Fruit fly (Drosophila melanogaster) whole organism, prepupa: Measurements from ENCODE around the gene Rrp45.
A peak's percentile ranks its signal among the peaks of the same experiment; 100 is the strongest.

Experiments used
- Blimp-1 ChIP-seq: fragments of 200-800 bp; sonication (Bioruptor generic); optimal IDR thresholded peaks from 3 replicates; lab custom pipeline; 2017; ENCODE audit warnings: missing biosample characterization, missing genetic modification characterization, mild to moderate bottlenecking, moderate library complexity, missing genetic modification reagents
- CG10631 ChIP-seq: fragments of 200-800 bp; sonication (Bioruptor generic); optimal IDR thresholded peaks from 2 replicates; lab custom pipeline; 2016; ENCODE audit warnings: missing biosample characterization, missing genetic modification characterization
- CG10669 ChIP-seq: fragments of 200-800 bp; sonication (Bioruptor generic); optimal IDR thresholded peaks from 3 replicates; lab custom pipeline; 2018; ENCODE audit warnings: missing biosample characterization, mild to moderate bottlenecking, missing genetic modification characterization, moderate library complexity
- CG11902 ChIP-seq: fragments of 200-800 bp; sonication (Bioruptor generic); optimal IDR thresholded peaks from 3 replicates; lab custom pipeline; 2016; ENCODE audit warnings: missing biosample characterization, missing genetic modification characterization
- CG15336 ChIP-seq: fragments of 200-800 bp; sonication (Bioruptor generic); IDR thresholded peaks from 2 replicates; pipeline ENCODE4 v1.3.6; 2022; ENCODE audit warnings: missing biosample characterization, missing genetic modification characterization
- CG1621 ChIP-seq: fragments of 200-800 bp; sonication (Bioruptor generic); optimal IDR thresholded peaks from 3 replicates; lab custom pipeline; 2018; ENCODE audit warnings: missing biosample characterization, mild to moderate bottlenecking, missing genetic modification characterization
- CG16779 ChIP-seq: fragments of 200-800 bp; sonication (Bioruptor generic); optimal IDR thresholded peaks from 3 replicates; lab custom pipeline; 2017; ENCODE audit warnings: missing biosample characterization, mild to moderate bottlenecking, missing genetic modification characterization
- CG3032 ChIP-seq: fragments of 200-800 bp; optimal IDR thresholded peaks from 2 replicates; lab custom pipeline; 2019; ENCODE audit warnings: missing biosample characterization, mild to moderate bottlenecking, missing genetic modification characterization, moderate library complexity
- CG31627 ChIP-seq: fragments of 200-800 bp; sonication (Bioruptor generic); optimal IDR thresholded peaks from 3 replicates; lab custom pipeline; 2016; ENCODE audit warnings: missing biosample characterization, missing genetic modification characterization
- CG32006 ChIP-seq: fragments of 200-800 bp; sonication (Bioruptor generic); optimal IDR thresholded peaks from 3 replicates; lab custom pipeline; 2017; ENCODE audit warnings: missing biosample characterization, mild to moderate bottlenecking, missing genetic modification characterization
- CG34406 ChIP-seq: fragments of 200-800 bp; sonication (Bioruptor generic); optimal IDR thresholded peaks from 3 replicates; lab custom pipeline; 2016; ENCODE audit warnings: missing biosample characterization, missing genetic modification characterization
- CG3919 ChIP-seq: fragments of 200-800 bp; sonication (Bioruptor generic); optimal IDR thresholded peaks from 3 replicates; lab custom pipeline; 2016; ENCODE audit warnings: missing biosample characterization, missing genetic modification characterization
- CG4318 ChIP-seq: fragments of 200-800 bp; sonication (Bioruptor generic); optimal IDR thresholded peaks from 3 replicates; lab custom pipeline; 2017; ENCODE audit warnings: missing biosample characterization, mild to moderate bottlenecking, missing genetic modification characterization
- CG6163 ChIP-seq: fragments of 200-800 bp; sonication (Bioruptor generic); IDR thresholded peaks from 3 replicates; pipeline ENCODE4 v1.3.6; 2022; ENCODE audit warnings: missing biosample characterization, missing genetic modification characterization
- CG6792 ChIP-seq: fragments of 200-800 bp; sonication (Bioruptor generic); optimal IDR thresholded peaks from 3 replicates; lab custom pipeline; 2016; ENCODE audit warnings: missing biosample characterization, missing genetic modification characterization
- CG6808 ChIP-seq: fragments of 200-800 bp; sonication (Bioruptor generic); optimal IDR thresholded peaks from 3 replicates; lab custom pipeline; 2017; ENCODE audit warnings: missing biosample characterization, missing genetic modification characterization, mild to moderate bottlenecking, moderate library complexity, missing genetic modification reagents
- CG6854 ChIP-seq: fragments of 200-800 bp; sonication (Bioruptor generic); optimal IDR thresholded peaks from 2 replicates; lab custom pipeline; 2017; ENCODE audit warnings: missing biosample characterization, mild to moderate bottlenecking, missing genetic modification characterization
- CG7368 ChIP-seq: fragments of 200-800 bp; sonication (Bioruptor generic); optimal IDR thresholded peaks from 3 replicates; lab custom pipeline; 2016; ENCODE audit warnings: missing biosample characterization, missing genetic modification characterization
- CG8119 ChIP-seq: fragments of 200-800 bp; sonication (Bioruptor generic); IDR thresholded peaks from 3 replicates; pipeline ENCODE4 v1.3.6; 2022; ENCODE audit warnings: missing biosample characterization, missing genetic modification characterization
- CG8632 ChIP-seq: fragments of 200-800 bp; sonication (Bioruptor generic); optimal IDR thresholded peaks from 3 replicates; lab custom pipeline; 2016; ENCODE audit warnings: missing biosample characterization, missing genetic modification characterization
- CG9139 ChIP-seq: fragments of 200-800 bp; sonication (Bioruptor generic); optimal IDR thresholded peaks from 3 replicates; lab custom pipeline; 2017; ENCODE audit warnings: missing biosample characterization, mild to moderate bottlenecking, missing genetic modification characterization
- Eip75B ChIP-seq: fragments of 200-800 bp; sonication (Bioruptor generic); optimal IDR thresholded peaks from 3 replicates; lab custom pipeline; 2016; ENCODE audit warnings: missing biosample characterization, missing genetic modification characterization
- Eip78C ChIP-seq: fragments of 200-800 bp; sonication (Bioruptor generic); peaks from one replicate; lab custom pipeline; 2016; ENCODE audit warnings: missing biosample characterization, missing genetic modification characterization
- Ets21C ChIP-seq: fragments of 200-800 bp; sonication (Bioruptor generic); optimal IDR thresholded peaks from 3 replicates; lab custom pipeline; 2016; ENCODE audit warnings: missing biosample characterization, missing genetic modification characterization
- Ets96B ChIP-seq: fragments of 200-800 bp; optimal IDR thresholded peaks from 2 replicates; lab custom pipeline; 2019; ENCODE audit warnings: missing biosample characterization, mild to moderate bottlenecking, missing genetic modification characterization, moderate library complexity
- Gug ChIP-seq: fragments of 200-800 bp; sonication (Bioruptor generic); IDR thresholded peaks from 2 replicates; pipeline ENCODE4 v1.3.6; 2022; ENCODE audit warnings: missing biosample characterization, missing genetic modification characterization
- Hr39 ChIP-seq: fragments of 200-800 bp; sonication (Bioruptor generic); optimal IDR thresholded peaks from 2 replicates; lab custom pipeline; 2016; ENCODE audit warnings: missing biosample characterization, missing genetic modification characterization
- Hr4 ChIP-seq: fragments of 200-800 bp; sonication (Bioruptor generic); optimal IDR thresholded peaks from 3 replicates; lab custom pipeline; 2016; ENCODE audit warnings: missing biosample characterization, missing genetic modification characterization
- OdsH ChIP-seq: fragments of 200-800 bp; sonication (Bioruptor generic); optimal IDR thresholded peaks from 3 replicates; lab custom pipeline; 2016; ENCODE audit warnings: missing biosample characterization, missing genetic modification characterization
- Smox ChIP-seq: fragments of 200-800 bp; sonication (Bioruptor generic); optimal IDR thresholded peaks from 3 replicates; lab custom pipeline; 2016; ENCODE audit warnings: missing biosample characterization, missing genetic modification characterization
- Sox102F ChIP-seq: fragments of 200-800 bp; sonication (Bioruptor generic); optimal IDR thresholded peaks from 2 replicates; lab custom pipeline; 2016; ENCODE audit warnings: missing biosample characterization, mild to moderate bottlenecking, missing genetic modification characterization
- Sox15 ChIP-seq: fragments of 200-800 bp; sonication (Bioruptor generic); optimal IDR thresholded peaks from 3 replicates; lab custom pipeline; 2016; ENCODE audit warnings: missing biosample characterization, missing genetic modification characterization
- achi ChIP-seq: fragments of 200-800 bp; sonication (Bioruptor generic); optimal IDR thresholded peaks from 3 replicates; lab custom pipeline; 2016; ENCODE audit warnings: missing biosample characterization, missing genetic modification characterization
- acj6 ChIP-seq: fragments of 200-800 bp; sonication (Bioruptor generic); optimal IDR thresholded peaks from 3 replicates; lab custom pipeline; 2016; ENCODE audit warnings: missing biosample characterization, missing genetic modification characterization
- cyc ChIP-seq: fragments of 200-800 bp; sonication (Bioruptor generic); optimal IDR thresholded peaks from 3 replicates; lab custom pipeline; 2016; ENCODE audit warnings: missing biosample characterization, missing genetic modification characterization
- dac ChIP-seq: fragments of 200-800 bp; sonication (Bioruptor generic); optimal IDR thresholded peaks from 2 replicates; lab custom pipeline; 2017; ENCODE audit warnings: missing biosample characterization, mild to moderate bottlenecking, missing genetic modification characterization
- dsx ChIP-seq: fragments of 200-800 bp; optimal IDR thresholded peaks from 3 replicates; lab custom pipeline; 2019; ENCODE audit warnings: missing biosample characterization, mild to moderate bottlenecking, missing genetic modification characterization, moderate library complexity; ENCODE audit not compliant: poor library complexity, severe bottlenecking
- eg ChIP-seq: fragments of 200-800 bp; sonication (Bioruptor generic); IDR thresholded peaks from 3 replicates; pipeline ENCODE4 v1.3.6; 2022; ENCODE audit warnings: missing biosample characterization, missing genetic modification characterization
- esn ChIP-seq: fragments of 200-800 bp; sonication (Bioruptor generic); optimal IDR thresholded peaks from 2 replicates; lab custom pipeline; 2016; ENCODE audit warnings: missing biosample characterization, mild to moderate bottlenecking, missing genetic modification characterization, moderate library complexity
- fd59A ChIP-seq: fragments of 200-800 bp; sonication (Bioruptor generic); optimal IDR thresholded peaks from 2 replicates; lab custom pipeline; 2017; ENCODE audit warnings: missing biosample characterization, mild to moderate bottlenecking, missing genetic modification characterization, missing genetic modification reagents
- fd85E ChIP-seq: fragments of 200-800 bp; sonication (Bioruptor generic); optimal IDR thresholded peaks from 3 replicates; lab custom pipeline; 2016; ENCODE audit warnings: missing biosample characterization, missing genetic modification characterization
- lz ChIP-seq: fragments of 200-800 bp; sonication (Bioruptor generic); optimal IDR thresholded peaks from 3 replicates; lab custom pipeline; 2016; ENCODE audit warnings: missing biosample characterization, missing genetic modification characterization
- pdm3 ChIP-seq: fragments of 200-800 bp; sonication (Bioruptor generic); optimal IDR thresholded peaks from 3 replicates; lab custom pipeline; 2016; ENCODE audit warnings: missing biosample characterization, missing genetic modification characterization
- ss ChIP-seq, 2 experiments: fragments of 200-800 bp; sonication (Bioruptor generic); optimal IDR thresholded peaks; 2 replicates in 1 of 2; 3 replicates in 1 of 2; lab custom pipeline; 2017 to 2018; ENCODE audit warnings: mild to moderate bottlenecking in 2 of 2, missing biosample characterization in 2 of 2, missing genetic modification characterization in 2 of 2, moderate library complexity in 1 of 2
- svp ChIP-seq: fragments of 200-800 bp; sonication (Bioruptor generic); peaks from one replicate; lab custom pipeline; 2016; ENCODE audit warnings: missing biosample characterization, missing genetic modification characterization
- topi ChIP-seq: fragments of 200-800 bp; sonication (Bioruptor generic); optimal IDR thresholded peaks from 3 replicates; lab custom pipeline; 2016; ENCODE audit warnings: missing biosample characterization, missing genetic modification characterization

Gene Rrp45

dm6 chrX:16751579-16752156 lies 39.4 kb downstream of the Rrp45 start, which contains the start of gene goe (continued):
- TF ChIP-seq Blimp-1 (no peak), CG1621 (no peak), lz (GFP tag; lab: Kevin White, UChicago) (peak; percentile 81), Hr4 (GFP tag; lab: Kevin White, UChicago) (no peak), OdsH (GFP tag; lab: Kevin White, UChicago) (peak; percentile 60), Hr39 (peak; percentile 81), topi (GFP tag; lab: Kevin White, UChicago) (peak; percentile 49), Ets96B (tag; lab: Kevin White, UChicago) (no peak), CG3919 (GFP tag; lab: Kevin White, UChicago) (peak; percentile 43), ss (GFP tag; optimal IDR thresholded peaks at IDR 0.05; lab: Kevin White, UChicago) (peak in 1 of 2 experiments; percentile 35), CG32006 (GFP tag; lab: Kevin White, UChicago) (peak; percentile 15), CG3032 (peak; percentile 37), CG6808 (GFP tag; lab: Kevin White, UChicago) (no peak), Gug (GFP tag; lab: Robert Waterston, UW) (peak; percentile 27; the same call in 1 of the 2 replicates), cyc (peak; percentile 62), fd85E (GFP tag; lab: Kevin White, UChicago) (no peak), pdm3 (GFP tag; lab: Kevin White, UChicago) (peak; percentile 67), CG6163 (peak; percentile 78), CG6792 (GFP tag; lab: Kevin White, UChicago) (peak; percentile 65), Sox102F (GFP tag; lab: Kevin White, UChicago) (peak; percentile 32), CG10631 (GFP tag; lab: Kevin White, UChicago) (peak; percentile 55), CG10669 (GFP tag; lab: Kevin White, UChicago) (no peak), CG15336 (GFP tag; lab: Robert Waterston, UW) (no peak), CG9139 (GFP tag; lab: Kevin White, UChicago) (no peak), CG8119 (GFP tag; lab: Robert Waterston, UW) (no peak), CG6854 (GFP tag; lab: Kevin White, UChicago) (peak; percentile 40), CG7368 (GFP tag; lab: Kevin White, UChicago) (peak; percentile 35), CG16779 (tag; lab: Kevin White, UChicago) (no peak), dac (peak; percentile 27), CG8632 (GFP tag; lab: Kevin White, UChicago) (peak; percentile 39), svp (peak; percentile 80)

- peak; percentile 85 for TF ChIP-seq acj6
- TF ChIP-seq CG31627 (GFP tag; lab: Kevin White, UChicago), result peak; percentile 65
- peak; percentile 85 for TF ChIP-seq fd59A (GFP tag; lab: Kevin White, UChicago)
- TF ChIP-seq CG10631 (GFP tag; lab: Kevin White, UChicago), result peak; percentile 81
- TF ChIP-seq cyc, result peak; percentile 66
- TF ChIP-seq pdm3 (GFP tag; lab: Kevin White, UChicago), result peak; percentile 82
- peak; percentile 99 for TF ChIP-seq ss (GFP tag; optimal IDR thresholded peaks at IDR 0.05; lab: Kevin White, UChicago)
- TF ChIP-seq Hr4 (GFP tag; lab: Kevin White, UChicago), result peak; percentile 80
- peak; percentile 80 for TF ChIP-seq dac
- peak; percentile 84 for TF ChIP-seq OdsH (GFP tag; lab: Kevin White, UChicago)
- TF ChIP-seq Eip75B (GFP tag; lab: Kevin White, UChicago), result peak; percentile 89
- peak; percentile 84 for TF ChIP-seq CG6792 (GFP tag; lab: Kevin White, UChicago)
- TF ChIP-seq CG4318 (GFP tag; lab: Kevin White, UChicago), result peak; percentile 61
- TF ChIP-seq lz (GFP tag; lab: Kevin White, UChicago), result peak; percentile 87
- peak; percentile 90 for TF ChIP-seq esn
- peak; percentile 88 for TF ChIP-seq CG34406
- peak; percentile 87 for TF ChIP-seq Smox (GFP tag; lab: Kevin White, UChicago)
- TF ChIP-seq Ets21C, result peak; percentile 60
- TF ChIP-seq Eip78C (GFP tag; lab: Kevin White, UChicago), result peak; percentile 97
- TF ChIP-seq CG6854 (GFP tag; lab: Kevin White, UChicago), result peak; percentile 91
- peak; percentile 88 for TF ChIP-seq dsx
- TF ChIP-seq eg (GFP tag; lab: Robert Waterston, UW), result peak; percentile 88
- peak; percentile 94 for TF ChIP-seq CG16779 (tag; lab: Kevin White, UChicago)
- peak; percentile 61 for TF ChIP-seq Sox15
- peak; percentile 16 for TF ChIP-seq CG11902
- TF ChIP-seq CG10669 (GFP tag; lab: Kevin White, UChicago), result peak; percentile 82
- peak; percentile 85 for TF ChIP-seq achi
Observed at dm6 chrX:16750712-16751578, 40.1 kb downstream of the Rrp45 start.
